Fruit fly (Drosophila melanogaster): ENCODE results near the gene B9d2.

Gene B9d2

dm6 chr2L:6118212-6118611 lies 12.2 kb downstream of the B9d2 start, which contains the start of gene CG31642:
Gene CG31642, plus strand, starts transcription at chr2L:6118512.
- TF ChIP-seq noc (tag; optimal IDR thresholded peaks at IDR 0.05), result no peak

- no peak for TF ChIP-seq noc (tag; optimal IDR thresholded peaks at IDR 0.05)
Measured at dm6 chr2L:6110781-6111180, 19.7 kb downstream of the B9d2 start.

dm6 chr2L:6109313-6109847 lies 21.1 kb downstream of the B9d2 start:
- TF ChIP-seq noc (tag; optimal IDR thresholded peaks at IDR 0.05), result no peak

- TF ChIP-seq noc (tag; optimal IDR thresholded peaks at IDR 0.05), result no peak
Measured at dm6 chr2L:6100202-6100689, 30.2 kb downstream of the B9d2 start, which contains the start of gene stai. Gene stai, plus strand, starts transcription at chr2L:6100377.

dm6 chr2L:6099270-6099644 lies 31.2 kb downstream of the B9d2 start:
- no peak for TF ChIP-seq noc (tag; optimal IDR thresholded peaks at IDR 0.05)

dm6 chr2L:6098479-6099269 lies 31.8 kb downstream of the B9d2 start, which contains the start of gene CG9175:
Gene CG9175, minus strand, starts transcription at chr2L:6098966.
- peak; percentile 56 for TF ChIP-seq noc (tag; optimal IDR thresholded peaks at IDR 0.05)

- no peak for TF ChIP-seq noc (tag; optimal IDR thresholded peaks at IDR 0.05)
Measured at dm6 chr2L:6092300-6092699, 38.2 kb downstream of the B9d2 start.

- no peak for TF ChIP-seq noc (tag; optimal IDR thresholded peaks at IDR 0.05)
Measured at dm6 chr2L:6090786-6091716, 39.4 kb downstream of the B9d2 start, which contains the start of gene CG45075. Gene CG45075, plus strand, starts transcription at chr2L:6091412.

- peak; percentile 22 for TF ChIP-seq noc (tag; optimal IDR thresholded peaks at IDR 0.05)
Measured at dm6 chr2L:6090365-6090764, 40.1 kb downstream of the B9d2 start.

- TF ChIP-seq noc (tag; optimal IDR thresholded peaks at IDR 0.05), result no peak
Measured at dm6 chr2L:6089604-6090198, 40.8 kb downstream of the B9d2 start.

- TF ChIP-seq noc (tag; optimal IDR thresholded peaks at IDR 0.05), result peak; percentile 65
Measured at dm6 chr2L:6088371-6089365, 41.8 kb downstream of the B9d2 start.

dm6 chr2L:6087685-6088084 lies 42.8 kb downstream of the B9d2 start:
- TF ChIP-seq noc (tag; optimal IDR thresholded peaks at IDR 0.05), result no peak

dm6 chr2L:6086771-6087170 lies 43.7 kb downstream of the B9d2 start:
- no peak for TF ChIP-seq noc (tag; optimal IDR thresholded peaks at IDR 0.05)

- peak; percentile 58 for TF ChIP-seq noc (tag; optimal IDR thresholded peaks at IDR 0.05)
Measured at dm6 chr2L:6085733-6086317, 44.6 kb downstream of the B9d2 start.
